Worm (Caenorhabditis elegans) whole organism, L4/young adult: ENCODE measurements around the gene rips-1.

ENCODE experiments used
- W03F9.2 ChIP-seq: fragments of 150-350 bp; optimal IDR thresholded peaks from 2 replicates; lab custom pipeline; 2014; ENCODE audit warnings: missing biosample characterization, missing genetic modification characterization
- dao-5 ChIP-seq: sonication (generic microtip); optimal IDR thresholded peaks from 2 replicates; lab custom pipeline; 2016; ENCODE audit warnings: missing genotype, missing genetic modification characterization, moderate library complexity, missing compliant biosample characterization
- him-1 ChIP-seq: sonication (generic microtip); optimal IDR thresholded peaks from 2 replicates; lab custom pipeline; 2016; ENCODE audit warnings: missing genotype, missing genetic modification reagents, missing genetic modification characterization, missing compliant biosample characterization

rips-1 gene

DNA sequence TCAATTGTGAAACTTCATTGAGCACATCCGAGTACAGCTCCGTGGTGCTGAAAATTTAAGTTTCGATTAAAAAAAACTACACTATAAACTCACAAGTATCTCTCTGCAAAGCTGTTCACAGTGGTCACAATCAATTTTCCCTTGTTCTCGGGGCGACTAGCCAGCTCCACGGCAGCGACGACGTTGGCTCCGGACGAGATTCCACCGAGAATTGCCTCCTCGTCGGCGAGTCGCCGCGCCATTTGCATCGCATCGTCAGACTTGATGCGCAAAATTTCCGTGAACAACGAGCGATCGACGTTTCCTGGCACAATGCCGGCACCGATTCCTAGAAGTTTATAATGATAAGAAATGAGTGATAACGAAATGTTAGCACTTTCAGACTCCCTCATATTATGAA, 2.8 kb downstream of the rips-1 start:
- TF ChIP-seq W03F9.2 (tag; lab: Kevin White, UChicago) (no peak), him-1 (tag; lab: Kevin White, UChicago) (no peak), dao-5 (tag; lab: Kevin White, UChicago) (no peak)

- TF ChIP-seq dao-5 (tag; lab: Kevin White, UChicago) (no peak), W03F9.2 (tag; lab: Kevin White, UChicago) (no peak)
Observed at ce11 chrV:3776086-3776589, 4.3 kb downstream of the rips-1 start, which contains the start of gene cysl-3. Gene cysl-3 (minus strand): TSS chrV:3776136.

DNA sequence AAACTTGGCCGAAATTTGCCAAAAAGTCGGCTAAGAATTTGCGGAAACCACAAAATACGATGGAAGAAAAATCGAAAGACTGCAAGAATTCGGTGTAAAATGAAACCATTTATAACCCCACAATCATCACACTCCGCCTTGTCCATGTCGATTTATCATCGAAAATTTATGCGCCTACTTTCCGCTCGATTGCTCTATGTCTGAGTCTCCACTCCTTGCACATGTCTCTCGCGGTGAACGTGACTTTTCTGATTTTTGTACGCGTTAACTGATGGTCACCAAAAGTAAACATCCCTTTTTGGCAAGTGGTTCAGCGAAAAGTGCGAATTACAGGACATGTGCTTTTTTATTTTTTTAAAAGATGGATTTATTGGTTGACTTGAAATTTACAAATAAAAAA, 5.1 kb downstream of the rips-1 start:
- TF ChIP-seq him-1 (tag; lab: Kevin White, UChicago), result no peak
- no peak for TF ChIP-seq dao-5 (tag; lab: Kevin White, UChicago)
- no peak for TF ChIP-seq W03F9.2 (tag; lab: Kevin White, UChicago)

- no peak for TF ChIP-seq dao-5 (tag; lab: Kevin White, UChicago)
- no peak for TF ChIP-seq him-1 (tag; lab: Kevin White, UChicago)
- TF ChIP-seq W03F9.2 (tag; lab: Kevin White, UChicago), result no peak
Observed at ce11 chrV:3784167-3784734, 12.4 kb downstream of the rips-1 start, which contains the start of gene R08F11.1. Gene R08F11.1 (minus strand): TSS chrV:3784217.

DNA sequence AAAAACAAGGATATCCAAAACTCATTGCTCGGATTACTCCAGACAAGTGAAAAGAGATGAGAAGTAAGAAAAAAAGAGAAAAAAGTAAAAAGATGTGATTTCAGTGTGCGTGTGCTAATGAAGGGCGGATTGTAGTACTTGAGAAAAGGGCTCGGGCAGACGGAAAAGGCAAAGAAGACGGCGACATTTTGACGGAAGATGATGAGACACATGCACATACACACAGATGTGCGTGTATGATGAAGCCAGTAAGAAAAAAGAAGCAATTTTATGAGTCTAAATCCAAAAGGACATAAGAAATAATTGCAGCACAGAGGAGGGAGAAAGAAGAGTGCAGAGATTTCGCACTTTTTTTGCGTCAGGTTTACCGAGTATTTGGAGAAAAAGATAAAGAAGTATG, 16.7 kb downstream of the rips-1 start:
- TF ChIP-seq him-1 (tag; lab: Kevin White, UChicago), result no peak
- TF ChIP-seq dao-5 (tag; lab: Kevin White, UChicago), result no peak
- no peak for TF ChIP-seq W03F9.2 (tag; lab: Kevin White, UChicago)

ce11 chrV:3789770-3790169, 17.9 kb downstream of the rips-1 start, which contains the start of gene R08F11.7:
Gene R08F11.7 (plus strand): TSS chrV:3790070.
- TF ChIP-seq him-1 (tag; lab: Kevin White, UChicago) (no peak), dao-5 (tag; lab: Kevin White, UChicago) (no peak)

- TF ChIP-seq W03F9.2 (tag; lab: Kevin White, UChicago) (no peak), him-1 (tag; lab: Kevin White, UChicago) (no peak), dao-5 (tag; lab: Kevin White, UChicago) (no peak)
Observed at ce11 chrV:3790424-3790823, 18.6 kb downstream of the rips-1 start.

- no peak for TF ChIP-seq dao-5 (tag; lab: Kevin White, UChicago)
- TF ChIP-seq him-1 (tag; lab: Kevin White, UChicago), result no peak
- no peak for TF ChIP-seq W03F9.2 (tag; lab: Kevin White, UChicago)
Observed at ce11 chrV:3799737-3800136, 27.9 kb downstream of the rips-1 start.

- no peak for TF ChIP-seq W03F9.2 (tag; lab: Kevin White, UChicago)
- no peak for TF ChIP-seq him-1 (tag; lab: Kevin White, UChicago)
- TF ChIP-seq dao-5 (tag; lab: Kevin White, UChicago), result no peak
Observed at ce11 chrV:3800378-3800777, 28.6 kb downstream of the rips-1 start, which contains the start of gene srt-30. Gene srt-30 (minus strand): TSS chrV:3800478.

- TF ChIP-seq dao-5 (tag; lab: Kevin White, UChicago), result no peak
- TF ChIP-seq W03F9.2 (tag; lab: Kevin White, UChicago), result no peak
- no peak for TF ChIP-seq him-1 (tag; lab: Kevin White, UChicago)
Observed at ce11 chrV:3801787-3802417, 30.1 kb downstream of the rips-1 start.

DNA sequence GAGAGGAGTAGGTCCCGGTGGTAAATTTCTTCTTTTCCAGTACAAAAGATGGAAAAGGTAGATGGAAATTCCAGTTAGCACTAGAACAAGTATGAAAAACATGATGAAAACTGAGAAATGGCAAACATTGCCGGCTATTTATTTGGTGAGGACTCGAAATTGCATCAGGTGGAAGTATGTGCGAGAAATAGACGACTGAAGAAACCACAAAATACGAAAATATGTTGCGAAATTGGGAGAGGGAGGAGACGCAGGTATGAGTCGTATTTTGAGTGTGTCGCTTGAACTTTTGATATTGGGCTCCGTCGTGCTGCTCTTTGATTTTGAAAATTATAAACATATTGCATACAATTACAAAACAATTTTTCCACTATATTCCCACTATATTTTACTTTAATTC, 31.5 kb downstream of the rips-1 start, which contains the start of gene cyp-33C8:
Gene cyp-33C8 (minus strand): TSS at position 200 of the 400 bp plus-strand sequence.
- no peak for TF ChIP-seq dao-5 (tag; lab: Kevin White, UChicago)
- TF ChIP-seq W03F9.2 (tag; lab: Kevin White, UChicago), result no peak
- TF ChIP-seq him-1 (tag; lab: Kevin White, UChicago), result no peak

ce11 chrV:3805499-3805898, 33.7 kb downstream of the rips-1 start, which contains the start of gene R08F11.4:
Gene R08F11.4 (minus strand): TSS chrV:3805527.
- TF ChIP-seq him-1 (tag; lab: Kevin White, UChicago) (no peak), dao-5 (tag; lab: Kevin White, UChicago) (no peak), W03F9.2 (tag; lab: Kevin White, UChicago) (no peak)

DNA sequence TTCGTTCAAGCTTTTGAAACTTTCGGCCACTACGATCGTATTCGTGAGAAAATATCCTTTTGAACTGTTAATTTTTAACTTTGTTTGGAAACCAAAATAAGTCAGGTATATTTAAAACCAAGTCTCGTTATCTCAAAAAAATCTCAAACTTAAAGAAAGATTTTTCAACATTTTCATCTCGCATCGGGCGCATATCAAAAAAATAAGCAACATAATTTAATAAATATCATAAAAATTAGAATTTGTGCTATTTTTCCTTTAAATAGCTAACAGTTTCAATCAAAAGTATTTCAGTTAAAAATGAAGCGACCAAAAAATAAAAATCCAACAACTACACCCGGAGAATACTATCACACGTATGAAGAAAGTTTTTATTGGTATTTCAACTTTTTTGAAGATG, 34.1 kb downstream of the rips-1 start, which contains the start of gene srw-7:
Gene srw-7 (plus strand): TSS at position 301 of the 400 bp plus-strand sequence.
- TF ChIP-seq dao-5 (tag; lab: Kevin White, UChicago) (no peak), him-1 (tag; lab: Kevin White, UChicago) (no peak), W03F9.2 (tag; lab: Kevin White, UChicago) (no peak)
